Worm (Caenorhabditis elegans) whole organism, L1 larva: ENCODE measurements around the gene ubc-23.

Experiments
- aly-2 ChIP-seq: fragments of 150-350 bp; optimal IDR thresholded peaks from 2 replicates; lab custom pipeline; 2014; ENCODE audit warnings: missing biosample characterization, missing genetic modification characterization
- ama-1 ChIP-seq: fragments of 150-350 bp; optimal IDR thresholded peaks from 2 replicates; lab custom pipeline; 2014
- fkh-8 ChIP-seq: sonication (generic microtip); optimal IDR thresholded peaks from 2 replicates; lab custom pipeline; 2016; ENCODE audit warnings: mild to moderate bottlenecking, missing genetic modification characterization, missing compliant biosample characterization
- fos-1 ChIP-seq: fragments of 150-350 bp; optimal IDR thresholded peaks from 2 replicates; lab custom pipeline; 2014; ENCODE audit warnings: missing biosample characterization, missing genetic modification characterization
- lin-13 ChIP-seq: fragments of 150-350 bp; optimal IDR thresholded peaks from 2 replicates; lab custom pipeline; 2014; ENCODE audit warnings: missing biosample characterization, missing genetic modification reagents, missing genetic modification characterization
- lin-39 ChIP-seq: fragments of 150-350 bp; optimal IDR thresholded peaks from 2 replicates; lab custom pipeline; 2014; ENCODE audit warnings: missing biosample characterization, missing genetic modification reagents, missing genetic modification characterization
- mab-9 ChIP-seq: fragments of 200-800 bp; sonication (Bioruptor generic); IDR thresholded peaks from 2 replicates; pipeline ENCODE4 v1.3.6; 2022; ENCODE audit warnings: missing genetic modification reagents, missing genetic modification characterization, missing compliant biosample characterization
- nhr-11 ChIP-seq: fragments of 150-350 bp; optimal IDR thresholded peaks from 2 replicates; lab custom pipeline; 2014; ENCODE audit warnings: missing biosample characterization, missing genetic modification characterization
- unc-62 ChIP-seq: fragments of 150-350 bp; optimal IDR thresholded peaks from 2 replicates; lab custom pipeline; 2014; ENCODE audit warnings: missing biosample characterization, missing genetic modification reagents, missing genetic modification characterization

DNA sequence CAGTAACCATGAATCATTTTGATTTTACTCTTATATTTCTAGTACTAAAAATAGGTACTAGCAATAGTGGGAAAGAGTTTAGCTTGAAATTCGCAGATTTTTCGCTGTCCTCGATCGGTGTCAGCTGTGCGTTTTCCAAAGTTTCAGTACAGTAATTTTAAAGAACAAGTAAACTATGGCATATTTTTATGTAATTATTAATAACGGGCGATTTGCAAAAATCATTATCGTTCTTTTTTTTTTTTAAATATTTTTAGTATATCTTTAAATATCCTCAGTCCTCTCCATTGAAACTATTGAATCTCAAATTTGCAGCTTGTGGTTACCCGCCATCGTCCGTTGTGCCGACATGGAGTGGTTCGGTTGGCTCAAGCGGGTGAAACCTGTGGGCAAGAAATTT, 48.7 kb downstream of the ubc-23 start, which contains the start of gene C13E3.1:
- TF ChIP-seq lin-13 (no peak), nhr-11 (tag; lab: Kevin White, UChicago) (no peak), ama-1 (lab: Kevin White, UChicago) (no peak), unc-62 (GFP tag; lab: Kevin White, UChicago) (no peak), fkh-8 (tag; lab: Kevin White, UChicago) (no peak), fos-1 (tag; lab: Kevin White, UChicago) (no peak), mab-9 (GFP tag; lab: Robert Waterston, UW) (no peak), lin-39 (tag; lab: Kevin White, UChicago) (no peak), aly-2 (no peak)
